Fruit fly (Drosophila melanogaster) whole organism, embryonic: Measurements from ENCODE around the gene Pfdn2.

ENCODE experiments used
- Ada2b ChIP-seq: fragments of 200-800 bp; sonication (Bioruptor generic); IDR thresholded peaks from 2 replicates; pipeline ENCODE4 v1.3.6; 2022; ENCODE audit warnings: missing biosample characterization, missing genetic modification characterization
- Adf1 ChIP-seq: fragments of 200-800 bp; sonication (Bioruptor generic); IDR thresholded peaks from 2 replicates; pipeline ENCODE4 v1.3.6; 2022; ENCODE audit warnings: missing biosample characterization, missing genetic modification characterization
- Atf-2 ChIP-seq: fragments of 200-800 bp; sonication (Bioruptor generic); optimal IDR thresholded peaks from 2 replicates; lab custom pipeline; 2016; ENCODE audit warnings: missing biosample characterization, missing genetic modification characterization
- Atf6 ChIP-seq: fragments of 200-800 bp; sonication (Bioruptor generic); IDR thresholded peaks from 2 replicates; pipeline ENCODE4 v1.3.6; 2022; ENCODE audit warnings: missing biosample characterization, missing genetic modification characterization
- CG10366 ChIP-seq: fragments of 200-800 bp; sonication (Bioruptor generic); IDR thresholded peaks from 2 replicates; pipeline ENCODE4 v1.3.6; 2022; ENCODE audit warnings: missing biosample characterization, missing genetic modification characterization
- CG10431 ChIP-seq: fragments of 200-800 bp; sonication (Bioruptor generic); optimal IDR thresholded peaks from 3 replicates; lab custom pipeline; 2018; ENCODE audit warnings: missing biosample characterization, mild to moderate bottlenecking, missing genetic modification characterization
- CG11398 ChIP-seq: fragments of 200-800 bp; sonication (Bioruptor generic); optimal IDR thresholded peaks from 2 replicates; lab custom pipeline; 2016; ENCODE audit warnings: missing biosample characterization, missing genetic modification characterization
- CG11504 ChIP-seq: fragments of 200-800 bp; sonication (Bioruptor generic); optimal IDR thresholded peaks from 3 replicates; lab custom pipeline; 2019; ENCODE audit warnings: missing biosample characterization, mild to moderate bottlenecking, missing genetic modification characterization, moderate library complexity
- CG12071 ChIP-seq: fragments of 200-800 bp; sonication (Bioruptor generic); optimal IDR thresholded peaks from 3 replicates; lab custom pipeline; 2018; ENCODE audit warnings: missing biosample characterization, mild to moderate bottlenecking, missing genetic modification characterization
- CG12219 ChIP-seq: fragments of 200-800 bp; sonication (Bioruptor generic); optimal IDR thresholded peaks from 3 replicates; lab custom pipeline; 2018; ENCODE audit warnings: missing biosample characterization, mild to moderate bottlenecking, missing genetic modification characterization
- CG12769 ChIP-seq: fragments of 200-800 bp; sonication (Bioruptor generic); optimal IDR thresholded peaks from 2 replicates; lab custom pipeline; 2019; ENCODE audit warnings: missing biosample characterization, mild to moderate bottlenecking, missing genetic modification characterization, moderate library complexity
- CG14710 ChIP-seq: fragments of 200-800 bp; sonication (Bioruptor generic); optimal IDR thresholded peaks from 3 replicates; lab custom pipeline; 2019; ENCODE audit warnings: missing biosample characterization, mild to moderate bottlenecking, missing genetic modification characterization, moderate library complexity
- CG17802 ChIP-seq: fragments of 200-800 bp; sonication (Bioruptor generic); optimal IDR thresholded peaks from 2 replicates; lab custom pipeline; 2018; ENCODE audit warnings: missing biosample characterization, mild to moderate bottlenecking, missing genetic modification characterization, moderate library complexity
- CG18011 ChIP-seq: fragments of 200-800 bp; sonication (Bioruptor generic); optimal IDR thresholded peaks from 2 replicates; lab custom pipeline; 2017; ENCODE audit warnings: missing biosample characterization, missing genetic modification characterization, mild to moderate bottlenecking, moderate library complexity, missing genotype
- CG30403 ChIP-seq: fragments of 200-800 bp; sonication (Bioruptor generic); optimal IDR thresholded peaks from 3 replicates; lab custom pipeline; 2016; ENCODE audit warnings: missing biosample characterization, missing genetic modification characterization
- CG31365 ChIP-seq: fragments of 200-800 bp; sonication (Bioruptor generic); optimal IDR thresholded peaks from 2 replicates; lab custom pipeline; 2018; ENCODE audit warnings: missing biosample characterization, mild to moderate bottlenecking, missing genetic modification characterization
- CG32772 ChIP-seq: fragments of 200-800 bp; sonication (Bioruptor generic); IDR thresholded peaks from 2 replicates; pipeline ENCODE4 v1.3.6; 2022; ENCODE audit warnings: missing biosample characterization, missing genetic modification characterization
- CG34376 ChIP-seq: fragments of 200-800 bp; sonication (Bioruptor generic); optimal IDR thresholded peaks from 2 replicates; lab custom pipeline; 2018; ENCODE audit warnings: missing biosample characterization, mild to moderate bottlenecking, missing genetic modification characterization
- CG6254 ChIP-seq: fragments of 200-800 bp; sonication (Bioruptor generic); optimal IDR thresholded peaks from 3 replicates; lab custom pipeline; 2017; ENCODE audit warnings: mild to moderate bottlenecking, missing biosample characterization, missing genetic modification reagents, missing genetic modification characterization
- CG7745 ChIP-seq: fragments of 200-800 bp; sonication (Bioruptor generic); optimal IDR thresholded peaks from 2 replicates; lab custom pipeline; 2018; ENCODE audit warnings: missing biosample characterization, mild to moderate bottlenecking, missing genetic modification characterization, moderate library complexity
- CG8944 ChIP-seq: fragments of 200-800 bp; sonication (Bioruptor generic); optimal IDR thresholded peaks from 3 replicates; lab custom pipeline; 2016; ENCODE audit warnings: missing biosample characterization, missing genetic modification characterization
- D19A ChIP-seq: fragments of 200-800 bp; optimal IDR thresholded peaks from 3 replicates; lab custom pipeline; 2019; ENCODE audit warnings: missing biosample characterization, mild to moderate bottlenecking, missing genetic modification characterization, moderate library complexity
- Dref ChIP-seq: fragments of 200-800 bp; sonication (Bioruptor generic); IDR thresholded peaks from 2 replicates; pipeline ENCODE4 v1.3.6; 2022; ENCODE audit warnings: missing biosample characterization, missing genetic modification characterization
- Eip74EF ChIP-seq, 2 experiments: fragments of 200-800 bp in 1 of 2; fragments of >200 bp in 1 of 2; sonication (Bioruptor generic) in 1 of 2; optimal IDR thresholded peaks; 2 replicates each; lab custom pipeline; 2017 to 2019; ENCODE audit warnings: missing biosample characterization in 2 of 2, missing genetic modification characterization in 2 of 2, mild to moderate bottlenecking in 1 of 2, moderate library complexity in 1 of 2
- GATAe ChIP-seq: fragments of 200-800 bp; sonication (Bioruptor generic); conservative IDR thresholded peaks from 2 replicates; pipeline ENCODE4 v1.3.6; 2022; ENCODE audit warnings: missing biosample characterization, missing genetic modification characterization
- HHEX ChIP-seq: fragments of 200-800 bp; sonication (Bioruptor generic); optimal IDR thresholded peaks from 3 replicates; lab custom pipeline; 2017; ENCODE audit warnings: missing biosample characterization, mild to moderate bottlenecking, missing genetic modification characterization, missing genetic modification reagents
- NfI ChIP-seq: fragments of 200-800 bp; sonication (Bioruptor generic); optimal IDR thresholded peaks from 3 replicates; lab custom pipeline; 2018; ENCODE audit warnings: missing biosample characterization, mild to moderate bottlenecking, missing genetic modification characterization, moderate library complexity
- Side ChIP-seq: fragments of 200-800 bp; sonication (Bioruptor generic); optimal IDR thresholded peaks from 2 replicates; lab custom pipeline; 2016; ENCODE audit warnings: missing biosample characterization, missing genetic modification characterization
- TFAM ChIP-seq: fragments of 200-800 bp; sonication (Bioruptor generic); optimal IDR thresholded peaks from 2 replicates; lab custom pipeline; 2017; ENCODE audit warnings: missing biosample characterization, missing genetic modification characterization, inconsistent platforms
- Xbp1 ChIP-seq: fragments of 200-800 bp; sonication (Bioruptor generic); optimal IDR thresholded peaks from 3 replicates; lab custom pipeline; 2016; ENCODE audit warnings: missing biosample characterization, mild to moderate bottlenecking, missing genetic modification characterization
- aop ChIP-seq: fragments of 200-800 bp; sonication (Bioruptor generic); IDR thresholded peaks from 2 replicates; pipeline ENCODE4 v1.3.6; 2022; ENCODE audit warnings: missing biosample characterization, missing genetic modification characterization
- ase ChIP-seq: fragments of 200-800 bp; sonication (Bioruptor generic); IDR thresholded peaks from 3 replicates; pipeline ENCODE4 v1.3.6; 2022; ENCODE audit warnings: missing biosample characterization, missing genetic modification characterization
- bbx ChIP-seq: fragments of 200-800 bp; sonication (Bioruptor generic); IDR thresholded peaks from 2 replicates; pipeline ENCODE4 v1.3.6; 2022; ENCODE audit warnings: missing biosample characterization, missing genetic modification characterization; ENCODE audit not compliant: partially characterized antibody
- cad ChIP-seq: fragments of >200 bp; optimal IDR thresholded peaks from 2 replicates; lab custom pipeline; 2017; ENCODE audit warnings: missing biosample characterization, missing genetic modification characterization
- cato ChIP-seq: fragments of 200-800 bp; sonication (Bioruptor generic); optimal IDR thresholded peaks from 2 replicates; lab custom pipeline; 2016; ENCODE audit warnings: missing biosample characterization, missing genetic modification characterization, borderline replicate concordance
- chif ChIP-seq, 2 experiments: fragments of 200-800 bp; sonication (Bioruptor generic); optimal IDR thresholded peaks; 3 replicates each; lab custom pipeline; 2016; ENCODE audit warnings: missing biosample characterization in 2 of 2, missing genetic modification characterization in 2 of 2
- chn ChIP-seq: fragments of 200-800 bp; sonication (Bioruptor generic); optimal IDR thresholded peaks from 2 replicates; lab custom pipeline; 2016; ENCODE audit warnings: missing biosample characterization, missing genetic modification characterization
- disco-r ChIP-seq: fragments of 200-800 bp; sonication (Bioruptor generic); optimal IDR thresholded peaks from 2 replicates; lab custom pipeline; 2016; ENCODE audit warnings: missing biosample characterization, missing genetic modification characterization
- gce ChIP-seq: fragments of 200-800 bp; sonication (Bioruptor generic); IDR thresholded peaks from 3 replicates; pipeline ENCODE4 v1.3.6; 2022; ENCODE audit warnings: missing biosample characterization, missing genetic modification characterization
- hkb ChIP-seq, 2 experiments: fragments of 200-800 bp in 1 of 2; fragments of >200 bp in 1 of 2; sonication (Bioruptor generic) in 1 of 2; IDR thresholded peaks in 1 of 2; optimal IDR thresholded peaks in 1 of 2; 2 replicates each; pipeline versions ENCODE4 v1.3.6 to Lab custom; 2017 to 2022; ENCODE audit warnings: missing biosample characterization in 1 of 2, missing genetic modification characterization in 1 of 2
- lov ChIP-seq, 2 experiments: fragments of 200-800 bp in 1 of 2; fragments of >200 bp in 1 of 2; sonication (Bioruptor generic) in 1 of 2; IDR thresholded peaks in 1 of 2; optimal IDR thresholded peaks in 1 of 2; 2 replicates in 1 of 2; 3 replicates in 1 of 2; pipeline versions ENCODE4 v1.3.6 to Lab custom; 2017 to 2022; ENCODE audit warnings: missing biosample characterization in 1 of 2, missing genetic modification characterization in 1 of 2
- mam ChIP-seq: fragments of 200-800 bp; sonication (Bioruptor generic); optimal IDR thresholded peaks from 3 replicates; lab custom pipeline; 2016; ENCODE audit warnings: missing biosample characterization, missing genetic modification characterization
- nerfin-1 ChIP-seq: fragments of 200-800 bp; sonication (Bioruptor generic); optimal IDR thresholded peaks from 3 replicates; lab custom pipeline; 2019; ENCODE audit warnings: missing biosample characterization, mild to moderate bottlenecking, missing genetic modification characterization, moderate library complexity
- prd ChIP-seq, 3 experiments: fragments of >200 bp in 2 of 3; fragments of 200-800 bp in 1 of 3; sonication (Bioruptor generic) in 1 of 3; optimal IDR thresholded peaks in 2 of 3; IDR thresholded peaks in 1 of 3; 2 replicates in 2 of 3; 3 replicates in 1 of 3; pipeline versions ENCODE4 v1.3.6 to Lab custom; 2017 to 2022; ENCODE audit warnings: missing biosample characterization in 1 of 3, missing genetic modification characterization in 1 of 3
- pros ChIP-seq: fragments of 200-800 bp; sonication (Bioruptor generic); optimal IDR thresholded peaks from 3 replicates; lab custom pipeline; 2019; ENCODE audit warnings: missing biosample characterization, mild to moderate bottlenecking, missing genetic modification characterization, moderate library complexity
- sisA ChIP-seq: fragments of 200-800 bp; sonication (Bioruptor generic); IDR thresholded peaks from 2 replicates; pipeline ENCODE4 v1.3.6; 2022; ENCODE audit warnings: missing biosample characterization, missing genetic modification characterization
- tin ChIP-seq: fragments of 200-800 bp; sonication (Bioruptor generic); optimal IDR thresholded peaks from 3 replicates; lab custom pipeline; 2016; ENCODE audit warnings: missing biosample characterization, missing genetic modification characterization
- zen ChIP-seq: fragments of 200-800 bp; sonication (Bioruptor generic); optimal IDR thresholded peaks from 3 replicates; lab custom pipeline; 2018; ENCODE audit warnings: missing biosample characterization, mild to moderate bottlenecking, missing genetic modification characterization, moderate library complexity

Gene Pfdn2

dm6 chr3L:11061200-11061599, 13.0 kb downstream of the Pfdn2 start, which contains the start of the genes CG6321 and Blos2 (continued):
- peak; percentile 17 for TF ChIP-seq CG18011
- TF ChIP-seq tin (GFP tag; lab: Kevin White, UChicago), result peak; percentile 61
- TF ChIP-seq pros (GFP tag; lab: Kevin White, UChicago), result no peak
- no peak for TF ChIP-seq cad (GFP tag; lab: Kevin White, UChicago)
- TF ChIP-seq CG10366 (GFP tag; lab: Robert Waterston, UW), result peak; percentile 46
- no peak for TF ChIP-seq Dref (GFP tag; lab: Robert Waterston, UW)
- TF ChIP-seq CG32772, result 0 out of 2 replicates have a peak, but pooled peaks have one; percentile 5
- peak; percentile 23 for TF ChIP-seq CG6254 (GFP tag; lab: Kevin White, UChicago)
- TF ChIP-seq zen (tag; lab: Kevin White, UChicago), result peak; percentile 82
- TF ChIP-seq CG34376 (GFP tag; lab: Kevin White, UChicago), result peak; percentile 17
- TF ChIP-seq Side, result peak; percentile 38
- no peak for TF ChIP-seq CG7745
- TF ChIP-seq CG11398 (GFP tag; lab: Kevin White, UChicago), result no peak
- peak; percentile 72 for TF ChIP-seq HHEX (GFP tag; lab: Kevin White, UChicago)
- peak; percentile 75 for TF ChIP-seq Xbp1 (GFP tag; lab: Kevin White, UChicago)
- TF ChIP-seq hkb (optimal IDR thresholded peaks at IDR 0.05; lab: Kevin White, UChicago), result no peak
- peak; percentile 86 for TF ChIP-seq hkb (GFP tag; IDR thresholded peaks at IDR 0.05; lab: Robert Waterston, UW)
- TF ChIP-seq prd (optimal IDR thresholded peaks at IDR 0.05; lab: Kevin White, UChicago), result no peak
- peak; percentile 61; the same call in 2 of the 3 replicates for TF ChIP-seq prd (GFP tag; IDR thresholded peaks at IDR 0.05; lab: Robert Waterston, UW)
- peak in 1 of 2 experiments; percentile 67 for TF ChIP-seq chif (GFP tag; optimal IDR thresholded peaks at IDR 0.05; lab: Kevin White, UChicago)
- peak; percentile 79 for TF ChIP-seq CG12769 (tag; lab: Kevin White, UChicago)
- TF ChIP-seq aop (GFP tag; lab: Robert Waterston, UW), result no peak
- TF ChIP-seq ase (GFP tag; lab: Robert Waterston, UW), result peak; percentile 39; the same call in 1 of the 3 replicates
- TF ChIP-seq sisA (GFP tag; lab: Robert Waterston, UW), result peak; percentile 54
- no peak for TF ChIP-seq cato (GFP tag; lab: Kevin White, UChicago)
- TF ChIP-seq Atf6 (GFP tag; lab: Robert Waterston, UW), result peak; percentile 66
- peak; percentile 42 for TF ChIP-seq chn (GFP tag; lab: Kevin White, UChicago)
- 0 out of 2 replicates have a peak, but pooled peaks have one; percentile 22 for TF ChIP-seq Adf1 (GFP tag; lab: Robert Waterston, UW)
- TF ChIP-seq CG10431 (GFP tag; lab: Kevin White, UChicago), result no peak
- no peak for TF ChIP-seq bbx (GFP tag; lab: Robert Waterston, UW)
- peak in 1 of 2 experiments; percentile 84 for TF ChIP-seq Eip74EF (GFP tag; optimal IDR thresholded peaks at IDR 0.05; lab: Kevin White, UChicago)
- TF ChIP-seq CG30403, result peak; percentile 82
- TF ChIP-seq D19A (tag; lab: Kevin White, UChicago), result peak; percentile 93
- TF ChIP-seq CG12219, result peak; percentile 74
- peak; percentile 55; the same call in 1 of the 2 replicates for TF ChIP-seq GATAe (GFP tag; lab: Robert Waterston, UW)
- no peak for TF ChIP-seq TFAM
- peak; percentile 66 for TF ChIP-seq NfI (GFP tag; lab: Kevin White, UChicago)
- peak; percentile 23 for TF ChIP-seq mam
- TF ChIP-seq CG31365 (tag; lab: Kevin White, UChicago), result peak; percentile 24
- peak; percentile 82 for TF ChIP-seq CG14710 (tag; lab: Kevin White, UChicago)
- TF ChIP-seq CG12071, result peak; percentile 57
- peak; percentile 74 for TF ChIP-seq nerfin-1 (tag; lab: Kevin White, UChicago)
- 0 out of 3 replicates have a peak, but pooled peaks have one; percentile 5 for TF ChIP-seq gce (GFP tag; lab: Robert Waterston, UW)
- no peak for TF ChIP-seq CG8944
- TF ChIP-seq lov (optimal IDR thresholded peaks at IDR 0.05; lab: Kevin White, UChicago), result no peak
- TF ChIP-seq lov (GFP tag; IDR thresholded peaks at IDR 0.05; lab: Robert Waterston, UW), result 0 out of 3 replicates have a peak, but pooled peaks have one; percentile 37
- peak; percentile 11 for TF ChIP-seq Atf-2 (GFP tag; lab: Kevin White, UChicago)
- TF ChIP-seq CG17802 (tag; lab: Kevin White, UChicago), result no peak
- peak; percentile 86 for TF ChIP-seq CG11504 (tag; lab: Kevin White, UChicago)
- TF ChIP-seq Ada2b (GFP tag; lab: Robert Waterston, UW), result peak; percentile 60; the same call in 1 of the 2 replicates
- no peak for TF ChIP-seq disco-r (GFP tag; lab: Kevin White, UChicago)
